Fruit fly (Drosophila melanogaster): ENCODE data around the gene CG10098.

The CG10098 gene

dm6 chr3R:7102853-7103833, 21.2 kb upstream of the CG10098 start (continued):
- TF ChIP-seq pho (GFP tag; optimal IDR thresholded peaks at IDR 0.05) (no peak), psq (GFP tag; optimal IDR thresholded peaks at IDR 0.05) (no peak), Doc2 (GFP tag; IDR thresholded peaks at IDR 0.05) (no peak), en (GFP tag; optimal IDR thresholded peaks at IDR 0.05) (no peak), lilli (GFP tag; optimal IDR thresholded peaks at IDR 0.05) (no peak), CG10654 (GFP tag; optimal IDR thresholded peaks at IDR 0.05) (no peak), emc (GFP tag; optimal IDR thresholded peaks at IDR 0.05) (no peak), insv (GFP tag; optimal IDR thresholded peaks at IDR 0.05) (peak in 1 of 2 experiments; percentile 92), Atf6 (GFP tag; IDR thresholded peaks at IDR 0.05) (no peak), CG32772 (GFP tag; IDR thresholded peaks at IDR 0.05) (no peak), ash1 (GFP tag; optimal IDR thresholded peaks at IDR 0.05) (no peak), toy (GFP tag; IDR thresholded peaks at IDR 0.05) (no peak), peb (GFP tag; IDR thresholded peaks at IDR 0.05) (no peak), Ssrp (tag; optimal IDR thresholded peaks at IDR 0.05) (no peak), CG4404 (GFP tag; IDR thresholded peaks at IDR 0.05) (no peak), CG34376 (GFP tag; optimal IDR thresholded peaks at IDR 0.05) (no peak), otp (GFP tag; IDR thresholded peaks at IDR 0.05) (no peak), shn (GFP tag; optimal IDR thresholded peaks at IDR 0.05) (no peak), croc (GFP tag; conservative IDR thresholded peaks at IDR 0.05) (no peak), NFAT (GFP tag; IDR thresholded peaks at IDR 0.05) (no peak), ac (GFP tag; optimal IDR thresholded peaks at IDR 0.05) (no peak), ase (GFP tag; IDR thresholded peaks at IDR 0.05) (no peak), cg (GFP tag; optimal IDR thresholded peaks at IDR 0.05) (peak; percentile 98), CG2889 (GFP tag; IDR thresholded peaks at IDR 0.05) (no peak), CG6765 (GFP tag; optimal IDR thresholded peaks at IDR 0.05) (no peak), Dad (GFP tag; optimal IDR thresholded peaks at IDR 0.05) (no peak), ftz-f1 (GFP tag; optimal IDR thresholded peaks at IDR 0.05) (no peak), CG6272 (GFP tag; IDR thresholded peaks at IDR 0.05) (no peak), chinmo (GFP tag; IDR thresholded peaks at IDR 0.05; ENCODE audit: partially characterized antibody) (0 out of 4 replicates have a peak, but pooled peaks have one; percentile 60), ci (GFP tag; IDR thresholded peaks at IDR 0.05) (0 out of 3 replicates have a peak, but pooled peaks have one; percentile 55), CG9215 (GFP tag; IDR thresholded peaks at IDR 0.05) (no peak), CG15514 (GFP tag; optimal IDR thresholded peaks at IDR 0.05) (no peak), CG14667 (GFP tag; IDR thresholded peaks at IDR 0.05) (no peak), E2f2 (GFP tag; IDR thresholded peaks at IDR 0.05) (no peak), Ets97D (GFP tag; optimal IDR thresholded peaks at IDR 0.05) (no peak), CG7745 (tag; optimal IDR thresholded peaks at IDR 0.05) (no peak), CG12155 (GFP tag; optimal IDR thresholded peaks at IDR 0.05) (no peak), CG17612 (GFP tag; IDR thresholded peaks at IDR 0.05) (no peak), Hey (tag; optimal IDR thresholded peaks at IDR 0.05) (no peak), h (optimal IDR thresholded peaks at IDR 0.05) (no peak), CG3281 (GFP tag; optimal IDR thresholded peaks at IDR 0.05) (no peak), CG4820 (GFP tag; optimal IDR thresholded peaks at IDR 0.05) (no peak), sr (GFP tag; IDR thresholded peaks at IDR 0.05) (no peak), CG6813 (GFP tag; optimal IDR thresholded peaks at IDR 0.05) (peak; percentile 64), Side (GFP tag; optimal IDR thresholded peaks at IDR 0.05) (no peak), CG10147 (GFP tag; optimal IDR thresholded peaks at IDR 0.05) (no peak), slp2 (GFP tag; optimal IDR thresholded peaks at IDR 0.05) (no peak), CG12219 (GFP tag; optimal IDR thresholded peaks at IDR 0.05) (peak; percentile 60), CrebB (tag; optimal IDR thresholded peaks at IDR 0.05) (peak; percentile 19), Antp (GFP tag; optimal IDR thresholded peaks at IDR 0.05) (no peak), E2f1 (GFP tag; IDR thresholded peaks at IDR 0.05) (no peak)
